Worm (Caenorhabditis elegans) whole organism, L2 larva: Measurements from ENCODE around the gene H03G16.6.

Source experiments
- ZK546.5 ChIP-seq: sonication (generic microtip); optimal IDR thresholded peaks from 2 replicates; lab custom pipeline; 2017; ENCODE audit warnings: missing biosample characterization, missing genetic modification characterization
- ama-1 ChIP-seq: fragments of 150-350 bp; optimal IDR thresholded peaks from 2 replicates; lab custom pipeline; 2018; ENCODE audit warnings: inconsistent platforms
- dmd-4 ChIP-seq: sonication (generic microtip); optimal IDR thresholded peaks from 2 replicates; lab custom pipeline; 2017; ENCODE audit warnings: missing biosample characterization, missing genetic modification characterization
- egl-27 ChIP-seq: sonication (generic microtip); optimal IDR thresholded peaks from 3 replicates; lab custom pipeline; 2017; ENCODE audit warnings: missing biosample characterization, missing genetic modification reagents, missing genetic modification characterization
- lin-13 ChIP-seq: fragments of 150-350 bp; optimal IDR thresholded peaks from 2 replicates; lab custom pipeline; 2014; ENCODE audit warnings: missing biosample characterization, missing genetic modification reagents, missing genetic modification characterization
- mab-5 ChIP-seq: fragments of 150-350 bp; optimal IDR thresholded peaks from 2 replicates; lab custom pipeline; 2014; ENCODE audit warnings: missing biosample characterization, missing genetic modification characterization
- nhr-11 ChIP-seq: fragments of 150-350 bp; optimal IDR thresholded peaks from 2 replicates; lab custom pipeline; 2014; ENCODE audit warnings: missing biosample characterization, missing genetic modification characterization
- nhr-6 ChIP-seq: fragments of 150-350 bp; optimal IDR thresholded peaks from 2 replicates; lab custom pipeline; 2014; ENCODE audit warnings: missing biosample characterization, missing genetic modification characterization
- nhr-77 ChIP-seq: fragments of 150-350 bp; optimal IDR thresholded peaks from 2 replicates; lab custom pipeline; 2014; ENCODE audit warnings: missing biosample characterization, missing genetic modification characterization
- unc-62 ChIP-seq: fragments of 150-350 bp; optimal IDR thresholded peaks from 2 replicates; lab custom pipeline; 2014; ENCODE audit warnings: missing biosample characterization, missing genetic modification reagents, missing genetic modification characterization
- zag-1 ChIP-seq: fragments of 150-350 bp; optimal IDR thresholded peaks from 2 replicates; lab custom pipeline; 2014; ENCODE audit warnings: missing biosample characterization, missing genetic modification characterization
- ztf-11 ChIP-seq: sonication (generic microtip); optimal IDR thresholded peaks from 2 replicates; lab custom pipeline; 2017; ENCODE audit warnings: missing biosample characterization, missing genetic modification characterization

DNA sequence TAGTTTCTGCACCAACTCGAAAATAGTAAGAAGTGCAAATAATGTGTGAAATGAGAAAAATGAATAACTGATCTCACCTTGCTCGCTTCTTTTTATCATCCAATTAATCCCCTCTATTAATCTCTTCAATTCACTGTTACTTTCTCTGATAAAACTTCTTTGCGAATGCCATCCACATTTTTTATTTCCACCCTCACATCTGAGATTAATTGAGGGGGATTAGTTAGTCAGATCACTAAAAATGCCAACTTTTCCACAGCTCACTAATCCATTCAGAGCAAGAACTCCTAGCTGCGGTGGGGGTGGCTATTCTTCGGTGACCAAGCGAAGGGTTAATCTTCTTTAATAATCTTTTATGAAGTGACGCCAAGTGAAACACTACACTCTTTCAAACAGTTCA is 17.7 kb upstream of the H03G16.6 start, which contains the start of gene dsc-1:
- no peak for TF ChIP-seq egl-27 (tag; lab: Kevin White, UChicago)
- TF ChIP-seq zag-1 (tag; lab: Kevin White, UChicago), result no peak
- no peak for TF ChIP-seq nhr-6 (tag; lab: Kevin White, UChicago)
- no peak for TF ChIP-seq unc-62 (GFP tag; lab: Kevin White, UChicago)
- no peak for TF ChIP-seq nhr-11 (tag; lab: Kevin White, UChicago)
- TF ChIP-seq nhr-77 (tag; lab: Kevin White, UChicago), result no peak
- no peak for TF ChIP-seq mab-5
- no peak for TF ChIP-seq ztf-11 (tag; lab: Kevin White, UChicago)
- no peak for TF ChIP-seq lin-13 (GFP tag; lab: Kevin White, UChicago)
- no peak for TF ChIP-seq ama-1
- TF ChIP-seq dmd-4 (tag; lab: Kevin White, UChicago), result no peak
- no peak for TF ChIP-seq ZK546.5 (tag; lab: Kevin White, UChicago)
